Worm (Caenorhabditis elegans): ENCODE data around the gene K04C2.7.

Gene K04C2.7

ce11 chrIII:6871668-6872067 lies 9.2 kb upstream of the K04C2.7 start (continued):
- no peak for TF ChIP-seq hlh-30 (tag; optimal IDR thresholded peaks at IDR 0.05; ENCODE audit: insufficient read depth)
- peak in 1 of 2 experiments; percentile 31 for TF ChIP-seq lsy-2 (tag; optimal IDR thresholded peaks at IDR 0.05)
- no peak for TF ChIP-seq ceh-62 (tag; optimal IDR thresholded peaks at IDR 0.05)
- no peak for TF ChIP-seq ceh-32 (tag; optimal IDR thresholded peaks at IDR 0.05; ENCODE audit: poor library complexity)
- no peak for TF ChIP-seq ceh-44 (GFP tag; IDR thresholded peaks at IDR 0.05)
- TF ChIP-seq ceh-82 (tag; optimal IDR thresholded peaks at IDR 0.05) = no peak
- no peak for TF ChIP-seq mxl-2 (GFP tag; conservative IDR thresholded peaks at IDR 0.05)
- TF ChIP-seq unc-62 (GFP tag; optimal IDR thresholded peaks at IDR 0.05 in 1 of 2) = no peak
- TF ChIP-seq unc-62 (tag; optimal IDR thresholded peaks at IDR 0.05) = no peak
- no peak for TF ChIP-seq F26F4.8 (GFP tag; conservative IDR thresholded peaks at IDR 0.05)
- TF ChIP-seq hif-1 (tag; optimal IDR thresholded peaks at IDR 0.05) = peak in 1 of 2 experiments; percentile 90

- TF ChIP-seq dmd-8 (GFP tag; IDR thresholded peaks at IDR 0.05) (no peak), unc-62 (GFP tag; optimal IDR thresholded peaks at IDR 0.05 in 1 of 2) (peak in 1 of 2 experiments; percentile 95), unc-62 (tag; optimal IDR thresholded peaks at IDR 0.05) (no peak), ceh-20 (GFP tag; IDR thresholded peaks at IDR 0.05) (0 out of 2 replicates have a peak, but pooled peaks have one; percentile 19), dve-1 (tag; optimal IDR thresholded peaks at IDR 0.05; ENCODE audit: insufficient read depth) (peak; percentile 88), ztf-11 (tag; optimal IDR thresholded peaks at IDR 0.05) (no peak), gei-8 (GFP tag; optimal IDR thresholded peaks at IDR 0.05) (no peak), daf-19 (GFP tag; conservative IDR thresholded peaks at IDR 0.05) (no peak), mdt-29 (GFP tag; IDR thresholded peaks at IDR 0.05) (no peak), mxl-3 (GFP tag; optimal IDR thresholded peaks at IDR 0.05) (no peak), dmd-6 (GFP tag; IDR thresholded peaks at IDR 0.05) (peak; percentile 21; the same call in 1 of the 2 replicates), aly-2 (tag; optimal IDR thresholded peaks at IDR 0.05) (no peak), nhr-28 (tag; optimal IDR thresholded peaks at IDR 0.05) (peak; percentile 1), hlh-11 (tag; optimal IDR thresholded peaks at IDR 0.05) (peak; percentile 70), spr-1 (tag; optimal IDR thresholded peaks at IDR 0.05) (no peak), ZK337.2 (GFP tag; IDR thresholded peaks at IDR 0.05) (no peak), saeg-2 (GFP tag; IDR thresholded peaks at IDR 0.05) (no peak), mxl-2 (GFP tag; conservative IDR thresholded peaks at IDR 0.05) (no peak), lin-39 (tag; optimal IDR thresholded peaks at IDR 0.05) (no peak), ceh-82 (tag; optimal IDR thresholded peaks at IDR 0.05) (no peak), lin-29 (GFP tag; IDR thresholded peaks at IDR 0.05) (no peak), madf-5 (GFP tag; IDR thresholded peaks at IDR 0.05) (no peak), dpl-1 (GFP tag; optimal IDR thresholded peaks at IDR 0.05) (no peak), nhr-102 (tag; optimal IDR thresholded peaks at IDR 0.05) (peak; percentile 27), hmg-1.1 (GFP tag; IDR thresholded peaks at IDR 0.05) (no peak), hif-1 (tag; optimal IDR thresholded peaks at IDR 0.05) (no peak), zfp-3 (GFP tag; conservative IDR thresholded peaks at IDR 0.05) (no peak), F49E8.2 (tag; optimal IDR thresholded peaks at IDR 0.05; ENCODE audit: borderline replicate concordance) (no peak), nhr-10 (tag; optimal IDR thresholded peaks at IDR 0.05) (peak; percentile 23), nhr-11 (tag; optimal IDR thresholded peaks at IDR 0.05) (no peak), sdz-12 (GFP tag; optimal IDR thresholded peaks at IDR 0.05) (no peak), hlh-30 (tag; optimal IDR thresholded peaks at IDR 0.05; ENCODE audit: insufficient read depth) (no peak), unc-130 (GFP tag; optimal IDR thresholded peaks at IDR 0.05) (no peak), lir-3 (tag; optimal IDR thresholded peaks at IDR 0.05) (no peak), mdl-1 (tag; optimal IDR thresholded peaks at IDR 0.05) (peak in 1 of 2 experiments; percentile 53), ama-1 (optimal IDR thresholded peaks at IDR 0.05) (no peak), daf-16 (GFP tag; optimal IDR thresholded peaks at IDR 0.05) (no peak), daf-16 (tag; optimal IDR thresholded peaks at IDR 0.05) (peak; percentile 86)
Observed at ce11 chrIII:6872534-6873150, 8.3 kb upstream of the K04C2.7 start, which contains the start of gene K04C2.3. K04C2.3 (plus strand) TSS chrIII:6873089.
